Worm (Caenorhabditis elegans): ENCODE results near the gene str-177.

DNA sequence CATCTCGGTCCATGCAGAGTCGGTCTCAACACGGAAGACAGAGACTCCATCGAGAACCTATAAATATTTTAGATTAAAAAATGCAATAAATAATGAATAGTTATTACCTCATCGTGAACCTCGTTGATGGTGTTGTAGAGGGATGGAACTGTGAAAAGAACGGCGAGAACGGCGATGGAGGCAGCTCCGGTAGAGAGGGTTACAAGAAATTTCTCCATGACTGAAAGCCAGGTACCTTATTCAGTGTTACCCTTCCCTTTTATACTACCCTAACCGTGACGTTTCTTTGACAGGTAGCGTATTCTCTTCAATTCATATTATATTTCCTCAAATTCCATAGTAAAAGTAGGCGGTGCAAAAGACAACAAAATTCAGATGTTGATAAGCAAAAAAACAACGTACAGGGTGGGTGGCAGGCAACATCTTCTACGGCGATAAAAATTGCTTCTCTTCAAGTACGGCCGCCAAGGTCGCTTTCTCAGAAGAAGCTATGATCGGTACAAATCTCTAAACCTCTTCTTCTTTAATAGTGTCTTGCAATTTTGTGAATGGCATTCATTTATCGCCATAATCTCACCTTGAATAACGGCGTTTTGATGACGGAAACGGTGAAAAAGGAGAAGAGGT, 33.6 kb downstream of the str-177 start, which contains the start of gene col-10:
- TF ChIP-seq ztf-23 (GFP tag; IDR thresholded peaks at IDR 0.05) (no peak), tab-1 (GFP tag; IDR thresholded peaks at IDR 0.05) (no peak), med-1 (GFP tag; optimal IDR thresholded peaks at IDR 0.05; ENCODE audit: insufficient read depth) (no peak), ref-1 (GFP tag; conservative IDR thresholded peaks at IDR 0.05) (no peak), flt-1 (GFP tag; IDR thresholded peaks at IDR 0.05) (no peak), T22C8.4 (GFP tag; IDR thresholded peaks at IDR 0.05) (no peak)
